Fruit fly (Drosophila melanogaster) whole organism, prepupa: ENCODE measurements around the gene CG13784.

Experiments
- Blimp-1 ChIP-seq: fragments of 200-800 bp; sonication (Bioruptor generic); optimal IDR thresholded peaks from 3 replicates; lab custom pipeline; 2017; ENCODE audit warnings: missing biosample characterization, missing genetic modification characterization, mild to moderate bottlenecking, moderate library complexity, missing genetic modification reagents
- CG10631 ChIP-seq: fragments of 200-800 bp; sonication (Bioruptor generic); optimal IDR thresholded peaks from 2 replicates; lab custom pipeline; 2016; ENCODE audit warnings: missing biosample characterization, missing genetic modification characterization
- CG10669 ChIP-seq: fragments of 200-800 bp; sonication (Bioruptor generic); optimal IDR thresholded peaks from 3 replicates; lab custom pipeline; 2018; ENCODE audit warnings: missing biosample characterization, mild to moderate bottlenecking, missing genetic modification characterization, moderate library complexity
- CG11294 ChIP-seq: fragments of 200-800 bp; sonication (Bioruptor generic); IDR thresholded peaks from 2 replicates; pipeline ENCODE4 v1.3.6; 2022; ENCODE audit warnings: missing biosample characterization, missing genetic modification characterization
- CG11762 ChIP-seq: fragments of 200-800 bp; sonication (Bioruptor generic); optimal IDR thresholded peaks from 3 replicates; lab custom pipeline; 2016; ENCODE audit warnings: missing biosample characterization, missing genetic modification characterization; ENCODE audit not compliant: insufficient read depth
- CG11902 ChIP-seq: fragments of 200-800 bp; sonication (Bioruptor generic); optimal IDR thresholded peaks from 3 replicates; lab custom pipeline; 2016; ENCODE audit warnings: missing biosample characterization, missing genetic modification characterization
- CG15336 ChIP-seq: fragments of 200-800 bp; sonication (Bioruptor generic); IDR thresholded peaks from 2 replicates; pipeline ENCODE4 v1.3.6; 2022; ENCODE audit warnings: missing biosample characterization, missing genetic modification characterization
- CG16779 ChIP-seq: fragments of 200-800 bp; sonication (Bioruptor generic); optimal IDR thresholded peaks from 3 replicates; lab custom pipeline; 2017; ENCODE audit warnings: missing biosample characterization, mild to moderate bottlenecking, missing genetic modification characterization
- CG3032 ChIP-seq: fragments of 200-800 bp; optimal IDR thresholded peaks from 2 replicates; lab custom pipeline; 2019; ENCODE audit warnings: missing biosample characterization, mild to moderate bottlenecking, missing genetic modification characterization, moderate library complexity
- CG32006 ChIP-seq: fragments of 200-800 bp; sonication (Bioruptor generic); optimal IDR thresholded peaks from 3 replicates; lab custom pipeline; 2017; ENCODE audit warnings: missing biosample characterization, mild to moderate bottlenecking, missing genetic modification characterization
- CG3919 ChIP-seq: fragments of 200-800 bp; sonication (Bioruptor generic); optimal IDR thresholded peaks from 3 replicates; lab custom pipeline; 2016; ENCODE audit warnings: missing biosample characterization, missing genetic modification characterization
- CG6163 ChIP-seq: fragments of 200-800 bp; sonication (Bioruptor generic); IDR thresholded peaks from 3 replicates; pipeline ENCODE4 v1.3.6; 2022; ENCODE audit warnings: missing biosample characterization, missing genetic modification characterization
- CG6276 ChIP-seq: fragments of 200-800 bp; sonication (Bioruptor generic); optimal IDR thresholded peaks from 2 replicates; lab custom pipeline; 2017; ENCODE audit warnings: missing biosample characterization, mild to moderate bottlenecking, missing genetic modification characterization
- CG6808 ChIP-seq: fragments of 200-800 bp; sonication (Bioruptor generic); optimal IDR thresholded peaks from 3 replicates; lab custom pipeline; 2017; ENCODE audit warnings: missing biosample characterization, missing genetic modification characterization, mild to moderate bottlenecking, moderate library complexity, missing genetic modification reagents
- CG6854 ChIP-seq: fragments of 200-800 bp; sonication (Bioruptor generic); optimal IDR thresholded peaks from 2 replicates; lab custom pipeline; 2017; ENCODE audit warnings: missing biosample characterization, mild to moderate bottlenecking, missing genetic modification characterization
- CG8119 ChIP-seq: fragments of 200-800 bp; sonication (Bioruptor generic); IDR thresholded peaks from 3 replicates; pipeline ENCODE4 v1.3.6; 2022; ENCODE audit warnings: missing biosample characterization, missing genetic modification characterization
- CG8319 ChIP-seq: fragments of 200-800 bp; sonication (Bioruptor generic); optimal IDR thresholded peaks from 3 replicates; lab custom pipeline; 2016; ENCODE audit warnings: missing biosample characterization, missing genetic modification characterization
- CG8632 ChIP-seq: fragments of 200-800 bp; sonication (Bioruptor generic); optimal IDR thresholded peaks from 3 replicates; lab custom pipeline; 2016; ENCODE audit warnings: missing biosample characterization, missing genetic modification characterization
- Eip75B ChIP-seq: fragments of 200-800 bp; sonication (Bioruptor generic); optimal IDR thresholded peaks from 3 replicates; lab custom pipeline; 2016; ENCODE audit warnings: missing biosample characterization, missing genetic modification characterization
- Eip78C ChIP-seq: fragments of 200-800 bp; sonication (Bioruptor generic); peaks from one replicate; lab custom pipeline; 2016; ENCODE audit warnings: missing biosample characterization, missing genetic modification characterization
- Eip93F ChIP-seq: fragments of 200-800 bp; sonication (Bioruptor generic); optimal IDR thresholded peaks from 2 replicates; lab custom pipeline; 2016; ENCODE audit warnings: missing biosample characterization, mild to moderate bottlenecking, missing genetic modification characterization
- Ets21C ChIP-seq: fragments of 200-800 bp; sonication (Bioruptor generic); optimal IDR thresholded peaks from 3 replicates; lab custom pipeline; 2016; ENCODE audit warnings: missing biosample characterization, missing genetic modification characterization
- Ets96B ChIP-seq: fragments of 200-800 bp; optimal IDR thresholded peaks from 2 replicates; lab custom pipeline; 2019; ENCODE audit warnings: missing biosample characterization, mild to moderate bottlenecking, missing genetic modification characterization, moderate library complexity
- Gug ChIP-seq: fragments of 200-800 bp; sonication (Bioruptor generic); IDR thresholded peaks from 2 replicates; pipeline ENCODE4 v1.3.6; 2022; ENCODE audit warnings: missing biosample characterization, missing genetic modification characterization
- Hr38 ChIP-seq: sonication (Bioruptor generic); optimal IDR thresholded peaks from 2 replicates; lab custom pipeline; 2016; ENCODE audit warnings: missing biosample characterization, missing genetic modification characterization
- Hr39 ChIP-seq: fragments of 200-800 bp; sonication (Bioruptor generic); optimal IDR thresholded peaks from 2 replicates; lab custom pipeline; 2016; ENCODE audit warnings: missing biosample characterization, missing genetic modification characterization
- Hr4 ChIP-seq: fragments of 200-800 bp; sonication (Bioruptor generic); optimal IDR thresholded peaks from 3 replicates; lab custom pipeline; 2016; ENCODE audit warnings: missing biosample characterization, missing genetic modification characterization
- Lpt ChIP-seq: fragments of 200-800 bp; sonication (Bioruptor generic); optimal IDR thresholded peaks from 3 replicates; lab custom pipeline; 2016; ENCODE audit warnings: missing biosample characterization, missing genetic modification characterization
- Met ChIP-seq: fragments of 200-800 bp; sonication (Bioruptor generic); optimal IDR thresholded peaks from 3 replicates; lab custom pipeline; 2016; ENCODE audit warnings: missing biosample characterization, missing genetic modification characterization
- OdsH ChIP-seq: fragments of 200-800 bp; sonication (Bioruptor generic); optimal IDR thresholded peaks from 3 replicates; lab custom pipeline; 2016; ENCODE audit warnings: missing biosample characterization, missing genetic modification characterization
- Sox102F ChIP-seq: fragments of 200-800 bp; sonication (Bioruptor generic); optimal IDR thresholded peaks from 2 replicates; lab custom pipeline; 2016; ENCODE audit warnings: missing biosample characterization, mild to moderate bottlenecking, missing genetic modification characterization
- Sox14 ChIP-seq: fragments of 200-800 bp; sonication (Bioruptor generic); optimal IDR thresholded peaks from 3 replicates; lab custom pipeline; 2016; ENCODE audit warnings: missing biosample characterization, missing genetic modification characterization
- achi ChIP-seq: fragments of 200-800 bp; sonication (Bioruptor generic); optimal IDR thresholded peaks from 3 replicates; lab custom pipeline; 2016; ENCODE audit warnings: missing biosample characterization, missing genetic modification characterization
- acj6 ChIP-seq: fragments of 200-800 bp; sonication (Bioruptor generic); optimal IDR thresholded peaks from 3 replicates; lab custom pipeline; 2016; ENCODE audit warnings: missing biosample characterization, missing genetic modification characterization
- cyc ChIP-seq: fragments of 200-800 bp; sonication (Bioruptor generic); optimal IDR thresholded peaks from 3 replicates; lab custom pipeline; 2016; ENCODE audit warnings: missing biosample characterization, missing genetic modification characterization
- eg ChIP-seq: fragments of 200-800 bp; sonication (Bioruptor generic); IDR thresholded peaks from 3 replicates; pipeline ENCODE4 v1.3.6; 2022; ENCODE audit warnings: missing biosample characterization, missing genetic modification characterization
- esn ChIP-seq: fragments of 200-800 bp; sonication (Bioruptor generic); optimal IDR thresholded peaks from 2 replicates; lab custom pipeline; 2016; ENCODE audit warnings: missing biosample characterization, mild to moderate bottlenecking, missing genetic modification characterization, moderate library complexity
- fd59A ChIP-seq: fragments of 200-800 bp; sonication (Bioruptor generic); optimal IDR thresholded peaks from 2 replicates; lab custom pipeline; 2017; ENCODE audit warnings: missing biosample characterization, mild to moderate bottlenecking, missing genetic modification characterization, missing genetic modification reagents
- fd85E ChIP-seq: fragments of 200-800 bp; sonication (Bioruptor generic); optimal IDR thresholded peaks from 3 replicates; lab custom pipeline; 2016; ENCODE audit warnings: missing biosample characterization, missing genetic modification characterization
- fkh ChIP-seq: fragments of 200-800 bp; sonication (Bioruptor generic); optimal IDR thresholded peaks from 3 replicates; lab custom pipeline; 2017; ENCODE audit warnings: missing biosample characterization, mild to moderate bottlenecking, missing genetic modification characterization, moderate library complexity
- lz ChIP-seq: fragments of 200-800 bp; sonication (Bioruptor generic); optimal IDR thresholded peaks from 3 replicates; lab custom pipeline; 2016; ENCODE audit warnings: missing biosample characterization, missing genetic modification characterization
- net ChIP-seq: fragments of 200-800 bp; sonication (Bioruptor generic); optimal IDR thresholded peaks from 3 replicates; lab custom pipeline; 2016; ENCODE audit warnings: missing biosample characterization, missing genetic modification characterization
- pdm3 ChIP-seq: fragments of 200-800 bp; sonication (Bioruptor generic); optimal IDR thresholded peaks from 3 replicates; lab custom pipeline; 2016; ENCODE audit warnings: missing biosample characterization, missing genetic modification characterization
- salr ChIP-seq, 2 experiments: fragments of 200-800 bp; sonication (Bioruptor generic); optimal IDR thresholded peaks; 3 replicates each; lab custom pipeline; 2016 to 2018; ENCODE audit warnings: missing biosample characterization in 2 of 2, missing genetic modification characterization in 2 of 2, mild to moderate bottlenecking in 1 of 2
- spab ChIP-seq: fragments of 200-800 bp; sonication (Bioruptor generic); optimal IDR thresholded peaks from 2 replicates; lab custom pipeline; 2017; ENCODE audit warnings: missing biosample characterization, mild to moderate bottlenecking, missing genetic modification characterization, missing genetic modification reagents
- ss ChIP-seq, 2 experiments: fragments of 200-800 bp; sonication (Bioruptor generic); optimal IDR thresholded peaks; 2 replicates in 1 of 2; 3 replicates in 1 of 2; lab custom pipeline; 2017 to 2018; ENCODE audit warnings: mild to moderate bottlenecking in 2 of 2, missing biosample characterization in 2 of 2, missing genetic modification characterization in 2 of 2, moderate library complexity in 1 of 2
- svp ChIP-seq: fragments of 200-800 bp; sonication (Bioruptor generic); peaks from one replicate; lab custom pipeline; 2016; ENCODE audit warnings: missing biosample characterization, missing genetic modification characterization
- vri ChIP-seq: fragments of 200-800 bp; sonication (Bioruptor generic); optimal IDR thresholded peaks from 3 replicates; lab custom pipeline; 2016; ENCODE audit warnings: missing biosample characterization, mild to moderate bottlenecking, missing genetic modification characterization

The CG13784 gene

DNA sequence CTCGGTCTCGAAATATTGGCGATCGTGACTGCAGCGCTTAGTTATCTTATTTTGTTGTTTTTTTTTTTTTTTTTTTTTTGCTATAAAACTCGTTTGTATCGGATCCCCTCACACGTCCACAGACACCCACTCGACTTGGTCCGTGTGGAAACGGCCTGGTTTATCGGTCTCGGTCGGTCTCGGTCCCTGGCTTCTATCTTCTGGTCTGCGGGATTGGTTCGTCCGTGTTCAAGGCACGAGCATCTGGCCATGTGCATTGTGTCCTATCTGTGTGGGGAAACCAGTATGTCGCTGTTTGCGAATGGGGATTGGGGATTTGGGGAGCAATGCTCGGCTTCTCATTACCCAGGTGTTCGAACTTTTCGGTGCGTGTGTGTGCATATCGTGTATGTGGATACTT lies 30.2 kb downstream of the CG13784 start, which contains the start of gene CG4496 (continued):
- TF ChIP-seq pdm3, result peak; percentile 32
- TF ChIP-seq CG15336 (GFP tag; lab: Robert Waterston, UW), result peak; percentile 56
- peak; percentile 25 for TF ChIP-seq OdsH
- TF ChIP-seq CG3919 (GFP tag; lab: Kevin White, UChicago), result peak; percentile 57
- TF ChIP-seq fd59A (GFP tag; lab: Kevin White, UChicago), result peak; percentile 39
- peak; percentile 37; the same call in 1 of the 3 replicates for TF ChIP-seq eg (GFP tag; lab: Robert Waterston, UW)
- TF ChIP-seq Blimp-1 (GFP tag; lab: Kevin White, UChicago), result no peak

DNA sequence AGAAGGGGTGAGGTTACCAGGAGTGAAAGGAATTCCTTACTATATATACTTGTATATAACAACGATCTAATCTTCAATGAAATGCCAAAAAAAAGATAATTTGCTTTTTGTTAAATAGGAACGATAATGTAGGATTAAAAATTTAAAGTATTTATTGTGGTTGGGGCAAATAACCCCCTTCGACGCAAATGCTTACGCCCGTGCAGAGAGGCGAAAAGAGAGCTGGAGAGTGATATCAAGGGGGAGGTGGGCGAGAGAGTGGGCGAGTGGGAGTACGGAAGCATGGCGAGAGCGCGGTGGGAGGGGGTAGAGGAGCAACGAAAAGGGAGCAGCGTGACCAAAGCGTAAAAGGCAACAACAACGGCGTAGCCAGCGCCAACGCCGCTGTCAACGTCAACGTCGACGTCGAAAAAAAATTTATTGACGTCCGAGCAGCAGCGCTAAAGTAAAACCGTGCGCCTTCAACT lies 31.3 kb downstream of the CG13784 start:
- peak; percentile 97 for TF ChIP-seq fd85E (GFP tag; lab: Kevin White, UChicago)
- peak; percentile 99 for TF ChIP-seq CG8319
- TF ChIP-seq svp, result peak; percentile 100
- TF ChIP-seq spab (GFP tag; lab: Kevin White, UChicago), result peak; percentile 99
- peak; percentile 99 for TF ChIP-seq eg (GFP tag; lab: Robert Waterston, UW)
- TF ChIP-seq CG8119 (GFP tag; lab: Robert Waterston, UW), result peak; percentile 100
- TF ChIP-seq CG10631 (GFP tag; lab: Kevin White, UChicago), result peak; percentile 100
- peak; percentile 99 for TF ChIP-seq Ets96B (tag; lab: Kevin White, UChicago)
- peak; percentile 100 for TF ChIP-seq CG8632
- TF ChIP-seq Eip78C (GFP tag; lab: Kevin White, UChicago), result peak; percentile 100
- peak; percentile 100 for TF ChIP-seq CG10669 (GFP tag; lab: Kevin White, UChicago)
- peak; percentile 100 for TF ChIP-seq Gug
- TF ChIP-seq CG6163 (GFP tag; lab: Robert Waterston, UW), result peak; percentile 100
- TF ChIP-seq CG32006 (GFP tag; lab: Kevin White, UChicago), result peak; percentile 100
- peak; percentile 86 for TF ChIP-seq Hr38 (GFP tag; lab: Kevin White, UChicago)
- TF ChIP-seq ss (GFP tag; optimal IDR thresholded peaks at IDR 0.05; lab: Kevin White, UChicago), result peak; percentile 99
- peak; percentile 100 for TF ChIP-seq OdsH
- peak; percentile 99 for TF ChIP-seq Hr39 (GFP tag; lab: Kevin White, UChicago)
- peak; percentile 100 for TF ChIP-seq CG3919 (GFP tag; lab: Kevin White, UChicago)
- peak; percentile 100 for TF ChIP-seq CG11294
- peak; percentile 99 for TF ChIP-seq CG6854 (GFP tag; lab: Kevin White, UChicago)
- TF ChIP-seq CG6808 (GFP tag; lab: Kevin White, UChicago), result peak; percentile 99
- peak; percentile 99 to 100 for TF ChIP-seq salr (GFP tag; optimal IDR thresholded peaks at IDR 0.05; lab: Kevin White, UChicago)
- TF ChIP-seq achi (GFP tag; lab: Kevin White, UChicago), result peak; percentile 99
- TF ChIP-seq CG6276, result peak; percentile 99
- TF ChIP-seq CG11902 (GFP tag; lab: Kevin White, UChicago), result peak; percentile 100
- peak; percentile 98 for TF ChIP-seq vri
- peak; percentile 100 for TF ChIP-seq pdm3
- TF ChIP-seq Sox14 (GFP tag; lab: Kevin White, UChicago), result peak; percentile 100
- peak; percentile 98 for TF ChIP-seq Blimp-1 (GFP tag; lab: Kevin White, UChicago)
- peak; percentile 99 for TF ChIP-seq CG11762 (GFP tag; lab: Kevin White, UChicago)
- TF ChIP-seq Eip93F (GFP tag; lab: Kevin White, UChicago), result peak; percentile 99
- TF ChIP-seq esn (GFP tag; lab: Kevin White, UChicago), result peak; percentile 100
- peak; percentile 100 for TF ChIP-seq acj6 (GFP tag; lab: Kevin White, UChicago)
- TF ChIP-seq Sox102F (GFP tag; lab: Kevin White, UChicago), result peak; percentile 100
- TF ChIP-seq cyc, result peak; percentile 99
- peak; percentile 99 for TF ChIP-seq CG16779 (tag; lab: Kevin White, UChicago)
- peak; percentile 100 for TF ChIP-seq net (GFP tag; lab: Kevin White, UChicago)
- peak; percentile 99 for TF ChIP-seq Eip75B (GFP tag; lab: Kevin White, UChicago)
- TF ChIP-seq CG3032 (tag; lab: Kevin White, UChicago), result peak; percentile 100
- peak; percentile 100 for TF ChIP-seq CG15336 (GFP tag; lab: Robert Waterston, UW)
- peak; percentile 99 for TF ChIP-seq Ets21C (GFP tag; lab: Kevin White, UChicago)
- TF ChIP-seq Met (GFP tag; lab: Kevin White, UChicago), result peak; percentile 100
- TF ChIP-seq Lpt (GFP tag; lab: Kevin White, UChicago), result peak; percentile 100
- peak; percentile 84 for TF ChIP-seq fkh (GFP tag; lab: Kevin White, UChicago)
- peak; percentile 100 for TF ChIP-seq lz (GFP tag; lab: Kevin White, UChicago)
- TF ChIP-seq fd59A (GFP tag; lab: Kevin White, UChicago), result peak; percentile 100
- peak; percentile 100 for TF ChIP-seq Hr4 (GFP tag; lab: Kevin White, UChicago)
